Fruit fly (Drosophila melanogaster) whole organism, embryonic: ENCODE measurements around the gene CG8861.

ENCODE experiments used
- CG10147 ChIP-seq: fragments of 200-800 bp; sonication (Bioruptor generic); optimal IDR thresholded peaks from 2 replicates; lab custom pipeline; 2019; ENCODE audit warnings: missing biosample characterization, mild to moderate bottlenecking, missing genetic modification characterization, moderate library complexity
- CG10209 ChIP-seq: fragments of 200-800 bp; sonication (Bioruptor generic); optimal IDR thresholded peaks from 3 replicates; lab custom pipeline; 2017; ENCODE audit warnings: missing biosample characterization, mild to moderate bottlenecking, missing genetic modification characterization, missing genetic modification reagents
- CG10979 ChIP-seq: fragments of 200-800 bp; sonication (Bioruptor generic); optimal IDR thresholded peaks from 2 replicates; lab custom pipeline; 2018; ENCODE audit warnings: missing biosample characterization, mild to moderate bottlenecking, missing genetic modification characterization, moderate library complexity
- CG11398 ChIP-seq: fragments of 200-800 bp; sonication (Bioruptor generic); optimal IDR thresholded peaks from 2 replicates; lab custom pipeline; 2016; ENCODE audit warnings: missing biosample characterization, missing genetic modification characterization
- CG12299 ChIP-seq: fragments of 200-800 bp; sonication (Bioruptor generic); optimal IDR thresholded peaks from 2 replicates; lab custom pipeline; 2018; ENCODE audit warnings: missing biosample characterization, mild to moderate bottlenecking, missing genetic modification characterization
- CG12391 ChIP-seq: fragments of 200-800 bp; sonication (Bioruptor generic); optimal IDR thresholded peaks from 3 replicates; lab custom pipeline; 2018; ENCODE audit warnings: missing biosample characterization, mild to moderate bottlenecking, missing genetic modification characterization, moderate library complexity
- CG13424 ChIP-seq: fragments of 200-800 bp; sonication (Bioruptor generic); optimal IDR thresholded peaks from 2 replicates; lab custom pipeline; 2019; ENCODE audit warnings: missing biosample characterization, mild to moderate bottlenecking, missing genetic modification characterization, moderate library complexity
- CG14860 ChIP-seq: fragments of 200-800 bp; sonication (Bioruptor generic); IDR thresholded peaks from 3 replicates; pipeline ENCODE4 v1.3.6; 2022; ENCODE audit warnings: missing biosample characterization, missing genetic modification characterization; ENCODE audit not compliant: partially characterized antibody
- CG16813 ChIP-seq: fragments of 200-800 bp; sonication (Bioruptor generic); IDR thresholded peaks from 3 replicates; pipeline ENCODE4 v1.3.6; 2022; ENCODE audit warnings: missing biosample characterization, missing genetic modification characterization; ENCODE audit not compliant: partially characterized antibody
- CG17186 ChIP-seq: fragments of 200-800 bp; sonication (Bioruptor generic); optimal IDR thresholded peaks from 3 replicates; lab custom pipeline; 2017; ENCODE audit warnings: missing biosample characterization, missing genetic modification reagents, missing genetic modification characterization
- CG17802 ChIP-seq: fragments of 200-800 bp; sonication (Bioruptor generic); optimal IDR thresholded peaks from 2 replicates; lab custom pipeline; 2018; ENCODE audit warnings: missing biosample characterization, mild to moderate bottlenecking, missing genetic modification characterization, moderate library complexity
- CG18476 ChIP-seq: fragments of 200-800 bp; sonication (Bioruptor generic); optimal IDR thresholded peaks from 2 replicates; lab custom pipeline; 2016; ENCODE audit warnings: missing biosample characterization, mild to moderate bottlenecking, missing genetic modification characterization
- CG2199 ChIP-seq: fragments of 200-800 bp; sonication (Bioruptor generic); IDR thresholded peaks from 3 replicates; pipeline ENCODE4 v1.3.6; 2022; ENCODE audit warnings: missing biosample characterization, missing genetic modification characterization
- CG30403 ChIP-seq: fragments of 200-800 bp; sonication (Bioruptor generic); optimal IDR thresholded peaks from 3 replicates; lab custom pipeline; 2016; ENCODE audit warnings: missing biosample characterization, missing genetic modification characterization
- CG32532 ChIP-seq: fragments of 200-800 bp; sonication (Bioruptor generic); IDR thresholded peaks from 2 replicates; pipeline ENCODE4 v1.3.6; 2022; ENCODE audit warnings: missing biosample characterization, missing genetic modification characterization
- CG42726 ChIP-seq: fragments of 200-800 bp; sonication (Bioruptor generic); IDR thresholded peaks from 2 replicates; pipeline ENCODE4 v1.3.6; 2022; ENCODE audit warnings: missing biosample characterization, missing genetic modification characterization; ENCODE audit not compliant: partially characterized antibody
- CG7556 ChIP-seq: fragments of 200-800 bp; sonication (Bioruptor generic); optimal IDR thresholded peaks from 2 replicates; lab custom pipeline; 2017; ENCODE audit warnings: missing biosample characterization, mild to moderate bottlenecking, missing genetic modification characterization
- CG7745 ChIP-seq: fragments of 200-800 bp; sonication (Bioruptor generic); optimal IDR thresholded peaks from 2 replicates; lab custom pipeline; 2018; ENCODE audit warnings: missing biosample characterization, mild to moderate bottlenecking, missing genetic modification characterization, moderate library complexity
- CG7786 ChIP-seq: fragments of 200-800 bp; sonication (Bioruptor generic); optimal IDR thresholded peaks from 2 replicates; lab custom pipeline; 2016; ENCODE audit warnings: missing biosample characterization, missing genetic modification characterization
- CG7839 ChIP-seq: fragments of 200-800 bp; sonication (Bioruptor generic); optimal IDR thresholded peaks from 3 replicates; lab custom pipeline; 2018; ENCODE audit warnings: missing biosample characterization, mild to moderate bottlenecking, missing genetic modification characterization, moderate library complexity
- CTCF ChIP-seq: fragments of 200-800 bp; sonication (Bioruptor generic); optimal IDR thresholded peaks from 2 replicates; lab custom pipeline; 2017; ENCODE audit warnings: missing biosample characterization, mild to moderate bottlenecking, missing genetic modification characterization, moderate library complexity
- CoRest ChIP-seq: fragments of 200-800 bp; sonication (Bioruptor generic); optimal IDR thresholded peaks from 3 replicates; lab custom pipeline; 2018; ENCODE audit warnings: missing biosample characterization, mild to moderate bottlenecking, missing genetic modification characterization, moderate library complexity
- Dp ChIP-seq: fragments of 200-800 bp; sonication (Bioruptor generic); optimal IDR thresholded peaks from 2 replicates; lab custom pipeline; 2018; ENCODE audit warnings: missing biosample characterization, mild to moderate bottlenecking, missing genetic modification characterization, moderate library complexity
- Eip74EF ChIP-seq, 2 experiments: fragments of 200-800 bp in 1 of 2; fragments of >200 bp in 1 of 2; sonication (Bioruptor generic) in 1 of 2; optimal IDR thresholded peaks; 2 replicates each; lab custom pipeline; 2017 to 2019; ENCODE audit warnings: missing biosample characterization in 2 of 2, missing genetic modification characterization in 2 of 2, mild to moderate bottlenecking in 1 of 2, moderate library complexity in 1 of 2
- GATAe ChIP-seq: fragments of 200-800 bp; sonication (Bioruptor generic); conservative IDR thresholded peaks from 2 replicates; pipeline ENCODE4 v1.3.6; 2022; ENCODE audit warnings: missing biosample characterization, missing genetic modification characterization
- Gsc ChIP-seq: fragments of 200-800 bp; sonication (Bioruptor generic); IDR thresholded peaks from 2 replicates; pipeline ENCODE4 v1.3.6; 2022; ENCODE audit warnings: missing biosample characterization, missing genetic modification characterization
- HHEX ChIP-seq: fragments of 200-800 bp; sonication (Bioruptor generic); optimal IDR thresholded peaks from 3 replicates; lab custom pipeline; 2017; ENCODE audit warnings: missing biosample characterization, mild to moderate bottlenecking, missing genetic modification characterization, missing genetic modification reagents
- Hmr ChIP-seq: fragments of 200-800 bp; sonication (Bioruptor generic); optimal IDR thresholded peaks from 3 replicates; lab custom pipeline; 2017; ENCODE audit warnings: mild to moderate bottlenecking, missing biosample characterization, missing genetic modification reagents, missing genetic modification characterization
- Hmx ChIP-seq: fragments of 200-800 bp; sonication (Bioruptor generic); optimal IDR thresholded peaks from 2 replicates; lab custom pipeline; 2016; ENCODE audit warnings: missing biosample characterization, missing genetic modification characterization
- MBD-R2 ChIP-seq: fragments of 200-800 bp; sonication (Bioruptor generic); IDR thresholded peaks from 2 replicates; pipeline ENCODE4 v1.3.6; 2022; ENCODE audit warnings: missing biosample characterization, missing genetic modification characterization
- Mad ChIP-seq: fragments of 200-800 bp; sonication (Bioruptor generic); optimal IDR thresholded peaks from 2 replicates; lab custom pipeline; 2016; ENCODE audit warnings: missing biosample characterization, missing genetic modification characterization
- NFAT ChIP-seq: fragments of 200-800 bp; sonication (Bioruptor generic); IDR thresholded peaks from 2 replicates; pipeline ENCODE4 v1.3.6; 2022; ENCODE audit warnings: missing biosample characterization, missing genetic modification characterization
- Nf-YA ChIP-seq: fragments of 200-800 bp; sonication (Bioruptor generic); IDR thresholded peaks from 2 replicates; pipeline ENCODE4 v1.3.6; 2022; ENCODE audit warnings: missing biosample characterization, missing genetic modification characterization
- Sox102F ChIP-seq: fragments of 200-800 bp; sonication (Bioruptor generic); optimal IDR thresholded peaks from 2 replicates; lab custom pipeline; 2018; ENCODE audit warnings: missing biosample characterization, mild to moderate bottlenecking, missing genetic modification characterization, moderate library complexity
- Sry-β ChIP-seq: fragments of 200-800 bp; sonication (Bioruptor generic); optimal IDR thresholded peaks from 2 replicates; lab custom pipeline; 2018; ENCODE audit warnings: missing biosample characterization, mild to moderate bottlenecking, missing genetic modification characterization, moderate library complexity
- Xbp1 ChIP-seq: fragments of 200-800 bp; sonication (Bioruptor generic); optimal IDR thresholded peaks from 3 replicates; lab custom pipeline; 2016; ENCODE audit warnings: missing biosample characterization, mild to moderate bottlenecking, missing genetic modification characterization
- YL-1 ChIP-seq: fragments of 200-800 bp; sonication (Bioruptor generic); optimal IDR thresholded peaks from 3 replicates; lab custom pipeline; 2017; ENCODE audit warnings: missing biosample characterization, mild to moderate bottlenecking, missing genetic modification characterization
- al ChIP-seq: fragments of 200-800 bp; sonication (Bioruptor generic); IDR thresholded peaks from 2 replicates; pipeline ENCODE4 v1.3.6; 2022; ENCODE audit warnings: missing biosample characterization, missing genetic modification characterization
- bigmax ChIP-seq: fragments of 200-800 bp; sonication (Bioruptor generic); optimal IDR thresholded peaks from 2 replicates; lab custom pipeline; 2018; ENCODE audit warnings: missing biosample characterization, mild to moderate bottlenecking, missing genetic modification characterization
- caup ChIP-seq: fragments of 200-800 bp; sonication (Bioruptor generic); optimal IDR thresholded peaks from 3 replicates; lab custom pipeline; 2017; ENCODE audit warnings: missing biosample characterization, mild to moderate bottlenecking, missing genetic modification characterization, moderate library complexity; ENCODE audit not compliant: severe bottlenecking
- chif ChIP-seq, 2 experiments: fragments of 200-800 bp; sonication (Bioruptor generic); optimal IDR thresholded peaks; 3 replicates each; lab custom pipeline; 2016; ENCODE audit warnings: missing biosample characterization in 2 of 2, missing genetic modification characterization in 2 of 2
- fd3F ChIP-seq: fragments of 200-800 bp; sonication (Bioruptor generic); optimal IDR thresholded peaks from 2 replicates; lab custom pipeline; 2018; ENCODE audit warnings: missing biosample characterization, mild to moderate bottlenecking, missing genetic modification characterization, moderate library complexity
- gro ChIP-seq: fragments of 200-800 bp; sonication (Bioruptor generic); optimal IDR thresholded peaks from 2 replicates; lab custom pipeline; 2016; ENCODE audit warnings: missing biosample characterization, missing genetic modification characterization
- inv ChIP-seq: fragments of 200-800 bp; sonication (Bioruptor generic); IDR thresholded peaks from 2 replicates; pipeline ENCODE4 v1.3.6; 2022; ENCODE audit warnings: missing biosample characterization, missing genetic modification characterization; ENCODE audit not compliant: partially characterized antibody
- jumu ChIP-seq: fragments of 200-800 bp; sonication (Bioruptor generic); optimal IDR thresholded peaks from 3 replicates; lab custom pipeline; 2016; ENCODE audit warnings: missing biosample characterization, missing genetic modification characterization
- mld ChIP-seq: fragments of 200-800 bp; sonication (Bioruptor generic); IDR thresholded peaks from 3 replicates; pipeline ENCODE4 v1.3.6; 2022; ENCODE audit warnings: missing biosample characterization, missing genetic modification characterization; ENCODE audit not compliant: partially characterized antibody
- pb ChIP-seq: fragments of 200-800 bp; sonication (Bioruptor generic); optimal IDR thresholded peaks from 3 replicates; lab custom pipeline; 2016; ENCODE audit warnings: missing biosample characterization, missing genetic modification characterization
- pros ChIP-seq: fragments of 200-800 bp; sonication (Bioruptor generic); optimal IDR thresholded peaks from 3 replicates; lab custom pipeline; 2019; ENCODE audit warnings: missing biosample characterization, mild to moderate bottlenecking, missing genetic modification characterization, moderate library complexity
- sug ChIP-seq: fragments of 200-800 bp; optimal IDR thresholded peaks from 2 replicates; lab custom pipeline; 2019; ENCODE audit warnings: missing biosample characterization, mild to moderate bottlenecking, missing genetic modification characterization, moderate library complexity
- wek ChIP-seq: fragments of 200-800 bp; sonication (Bioruptor generic); optimal IDR thresholded peaks from 3 replicates; lab custom pipeline; 2018; ENCODE audit warnings: missing biosample characterization, mild to moderate bottlenecking, missing genetic modification characterization, moderate library complexity

The CG8861 gene

dm6 chr3R:9353276-9353652, 25.0 kb upstream of the CG8861 start (continued):
- TF ChIP-seq Sox102F = peak; percentile 93
- TF ChIP-seq CG12299 (tag; lab: Kevin White, UChicago) = peak; percentile 83
- no peak for TF ChIP-seq CG2199 (GFP tag; lab: Robert Waterston, UW)
- TF ChIP-seq Gsc (GFP tag; lab: Robert Waterston, UW) = no peak
- TF ChIP-seq CG17802 (tag; lab: Kevin White, UChicago) = peak; percentile 26
- TF ChIP-seq al (GFP tag; lab: Robert Waterston, UW) = no peak
- peak in 1 of 2 experiments; percentile 88 for TF ChIP-seq Eip74EF (GFP tag; optimal IDR thresholded peaks at IDR 0.05; lab: Kevin White, UChicago)
- peak; percentile 82 for TF ChIP-seq CG10147 (GFP tag; lab: Kevin White, UChicago)
- TF ChIP-seq CG13424 = peak; percentile 90
- TF ChIP-seq HHEX (GFP tag; lab: Kevin White, UChicago) = peak; percentile 87
- peak; percentile 84 for TF ChIP-seq Xbp1 (GFP tag; lab: Kevin White, UChicago)
- no peak for TF ChIP-seq CG17186 (GFP tag; lab: Kevin White, UChicago)
- peak; percentile 92 for TF ChIP-seq CG30403 (GFP tag; lab: Kevin White, UChicago)
- no peak for TF ChIP-seq sug
- TF ChIP-seq gro (GFP tag; lab: Kevin White, UChicago) = no peak
- no peak for TF ChIP-seq NFAT
- TF ChIP-seq pros (GFP tag; lab: Kevin White, UChicago) = no peak
- TF ChIP-seq CG18476 (GFP tag; lab: Kevin White, UChicago) = peak; percentile 85
- no peak for TF ChIP-seq CG7745 (tag; lab: Kevin White, UChicago)
- peak; percentile 94 for TF ChIP-seq CG7556 (GFP tag; lab: Kevin White, UChicago)
- no peak for TF ChIP-seq Hmx (GFP tag; lab: Kevin White, UChicago)
- TF ChIP-seq Dp = no peak
- TF ChIP-seq Nf-YA (GFP tag; lab: Robert Waterston, UW) = no peak
- TF ChIP-seq jumu = peak; percentile 17
- no peak for TF ChIP-seq CG11398 (GFP tag; lab: Kevin White, UChicago)
- TF ChIP-seq YL-1 = peak; percentile 47
- TF ChIP-seq CG14860 (GFP tag; lab: Robert Waterston, UW) = no peak
- peak; percentile 32 to 41 for TF ChIP-seq chif (GFP tag; optimal IDR thresholded peaks at IDR 0.05; lab: Kevin White, UChicago)
- TF ChIP-seq CG42726 (GFP tag; lab: Robert Waterston, UW) = no peak
- TF ChIP-seq CTCF (GFP tag; lab: Kevin White, UChicago) = peak; percentile 41
- TF ChIP-seq CG10209 (GFP tag; lab: Kevin White, UChicago) = peak; percentile 86
- peak; percentile 30 for TF ChIP-seq CG7786 (GFP tag; lab: Kevin White, UChicago)
- TF ChIP-seq CG10979 (tag; lab: Kevin White, UChicago) = peak; percentile 93
- no peak for TF ChIP-seq mld
- TF ChIP-seq CG16813 (GFP tag; lab: Robert Waterston, UW) = no peak
- TF ChIP-seq bigmax = no peak
- TF ChIP-seq GATAe (GFP tag; lab: Robert Waterston, UW) = no peak
- TF ChIP-seq wek (GFP tag; lab: Kevin White, UChicago) = no peak
- no peak for TF ChIP-seq Sry-β
- peak; percentile 80 for TF ChIP-seq caup (GFP tag; lab: Kevin White, UChicago)
- no peak for TF ChIP-seq inv (GFP tag; lab: Robert Waterston, UW)
- TF ChIP-seq fd3F (GFP tag; lab: Kevin White, UChicago) = peak; percentile 83
- peak; percentile 13 for TF ChIP-seq pb (GFP tag; lab: Kevin White, UChicago)
- TF ChIP-seq CG32532 = no peak
- peak; percentile 93 for TF ChIP-seq CG7839 (tag; lab: Kevin White, UChicago)
- peak; percentile 37 for TF ChIP-seq Mad (GFP tag; lab: Kevin White, UChicago)
- TF ChIP-seq Hmr (GFP tag; lab: Kevin White, UChicago) = peak; percentile 85
- TF ChIP-seq CoRest (tag; lab: Kevin White, UChicago) = peak; percentile 93
- peak; percentile 95 for TF ChIP-seq CG12391 (tag; lab: Kevin White, UChicago)
- TF ChIP-seq MBD-R2 (GFP tag; lab: Robert Waterston, UW) = no peak
